Worm (Caenorhabditis elegans): Measurements from ENCODE around the gene Y38H6C.8.

The Y38H6C.8 gene

ce11 chrV:20506542-20506941, 7.2 kb upstream of the Y38H6C.8 start:
- TF ChIP-seq ama-1 (optimal IDR thresholded peaks at IDR 0.05) = no peak
- no peak for TF ChIP-seq scrt-1 (GFP tag; IDR thresholded peaks at IDR 0.05)
- TF ChIP-seq B0310.2 (tag; optimal IDR thresholded peaks at IDR 0.05) = no peak
- TF ChIP-seq tbx-11 (GFP tag; IDR thresholded peaks at IDR 0.05) = no peak
- no peak for TF ChIP-seq flt-1 (GFP tag; IDR thresholded peaks at IDR 0.05)
- no peak for TF ChIP-seq tbx-37 (GFP tag; conservative IDR thresholded peaks at IDR 0.05)
- no peak for TF ChIP-seq ceh-13 (GFP tag; optimal IDR thresholded peaks at IDR 0.05)
- TF ChIP-seq hmbx-1 (tag; optimal IDR thresholded peaks at IDR 0.05) = no peak
- TF ChIP-seq pes-1 (GFP tag; IDR thresholded peaks at IDR 0.05) = no peak
- no peak for TF ChIP-seq F13C5.2 (tag; optimal IDR thresholded peaks at IDR 0.05)
- no peak for TF ChIP-seq ceh-36 (tag; optimal IDR thresholded peaks at IDR 0.05)
- TF ChIP-seq hnd-1 (tag; optimal IDR thresholded peaks at IDR 0.05) = no peak
- TF ChIP-seq ets-7 (tag; optimal IDR thresholded peaks at IDR 0.05) = no peak
- TF ChIP-seq aly-1 (tag; optimal IDR thresholded peaks at IDR 0.05) = no peak
- no peak for TF ChIP-seq sea-1 (GFP tag; conservative IDR thresholded peaks at IDR 0.05)
- no peak for TF ChIP-seq tra-4 (tag; optimal IDR thresholded peaks at IDR 0.05)
- no peak for TF ChIP-seq hmg-4 (GFP tag; optimal IDR thresholded peaks at IDR 0.05)

- no peak for TF ChIP-seq tra-4 (tag; optimal IDR thresholded peaks at IDR 0.05)
- TF ChIP-seq hnd-1 (tag; optimal IDR thresholded peaks at IDR 0.05) = no peak
- no peak for TF ChIP-seq ceh-36 (tag; optimal IDR thresholded peaks at IDR 0.05)
- TF ChIP-seq B0310.2 (tag; optimal IDR thresholded peaks at IDR 0.05) = no peak
- TF ChIP-seq ama-1 (optimal IDR thresholded peaks at IDR 0.05) = no peak
- no peak for TF ChIP-seq ets-7 (tag; optimal IDR thresholded peaks at IDR 0.05)
- TF ChIP-seq tbx-11 (GFP tag; IDR thresholded peaks at IDR 0.05) = no peak
- TF ChIP-seq hmg-4 (GFP tag; optimal IDR thresholded peaks at IDR 0.05) = no peak
- TF ChIP-seq aly-1 (tag; optimal IDR thresholded peaks at IDR 0.05) = no peak
- no peak for TF ChIP-seq tbx-37 (GFP tag; conservative IDR thresholded peaks at IDR 0.05)
- TF ChIP-seq hmbx-1 (tag; optimal IDR thresholded peaks at IDR 0.05) = no peak
Observed at ce11 chrV:20509427-20509826, 4.3 kb upstream of the Y38H6C.8 start.

ce11 chrV:20514483-20514882, 722 bp downstream of the Y38H6C.8 start:
- TF ChIP-seq pes-1 (GFP tag; IDR thresholded peaks at IDR 0.05) (no peak), tbx-11 (GFP tag; IDR thresholded peaks at IDR 0.05) (no peak), B0310.2 (tag; optimal IDR thresholded peaks at IDR 0.05) (no peak), ceh-13 (GFP tag; optimal IDR thresholded peaks at IDR 0.05) (no peak), F13C5.2 (tag; optimal IDR thresholded peaks at IDR 0.05) (no peak), tbx-37 (GFP tag; conservative IDR thresholded peaks at IDR 0.05) (no peak), sea-1 (GFP tag; conservative IDR thresholded peaks at IDR 0.05) (no peak), ets-7 (tag; optimal IDR thresholded peaks at IDR 0.05) (no peak), hnd-1 (tag; optimal IDR thresholded peaks at IDR 0.05) (no peak), scrt-1 (GFP tag; IDR thresholded peaks at IDR 0.05) (no peak), tra-4 (tag; optimal IDR thresholded peaks at IDR 0.05) (no peak), hmg-4 (GFP tag; optimal IDR thresholded peaks at IDR 0.05) (no peak), flt-1 (GFP tag; IDR thresholded peaks at IDR 0.05) (no peak), hmbx-1 (tag; optimal IDR thresholded peaks at IDR 0.05) (no peak), ceh-36 (tag; optimal IDR thresholded peaks at IDR 0.05) (no peak), aly-1 (tag; optimal IDR thresholded peaks at IDR 0.05) (no peak)

DNA sequence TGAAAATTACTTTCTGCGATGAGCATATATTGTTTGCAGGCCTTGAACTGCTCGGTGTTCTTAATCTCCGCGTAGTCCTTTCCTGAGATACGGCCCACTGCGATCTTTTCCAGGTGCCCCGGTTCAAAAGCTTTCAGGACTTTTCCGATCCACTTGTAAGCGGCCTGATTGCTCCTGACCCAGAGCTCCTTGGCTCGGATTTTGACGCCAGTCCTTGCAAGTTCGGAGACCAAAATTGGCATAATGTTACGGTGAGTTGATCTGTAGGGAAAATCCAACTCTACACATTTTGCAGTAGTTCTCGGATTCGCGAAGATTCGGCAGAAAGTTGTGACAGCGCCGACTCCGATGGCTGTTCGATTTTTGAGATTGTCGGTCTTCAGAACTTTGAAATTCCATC, 3.2 kb downstream of the Y38H6C.8 start:
- TF ChIP-seq ceh-13 (GFP tag; optimal IDR thresholded peaks at IDR 0.05) = no peak
- no peak for TF ChIP-seq scrt-1 (GFP tag; IDR thresholded peaks at IDR 0.05)
- no peak for TF ChIP-seq B0310.2 (tag; optimal IDR thresholded peaks at IDR 0.05)
- no peak for TF ChIP-seq F13C5.2 (tag; optimal IDR thresholded peaks at IDR 0.05)

DNA sequence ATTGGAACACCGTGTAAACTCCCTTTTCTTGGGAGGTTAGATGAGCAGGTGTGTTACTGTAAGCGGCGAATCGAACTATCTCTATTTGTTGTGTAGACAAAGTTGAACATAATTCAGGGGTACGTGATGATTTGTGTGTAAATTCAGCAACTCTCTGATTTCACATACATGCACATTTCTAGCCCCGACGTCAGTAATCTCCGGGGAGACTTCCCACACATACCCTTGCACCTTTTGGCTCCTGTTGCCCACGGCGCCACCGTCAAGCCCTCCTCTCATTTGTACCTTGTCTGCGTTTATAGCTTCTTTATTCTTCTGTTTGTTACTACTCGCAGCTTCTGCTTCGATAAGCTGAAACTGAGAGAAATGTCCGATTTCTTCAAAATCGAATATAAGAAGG, 5.2 kb downstream of the Y38H6C.8 start, which contains the start of gene Y38H6C.25:
Gene Y38H6C.25, plus strand, starts transcription at position 301 of the 400 bp plus-strand sequence.
- TF ChIP-seq ama-1 (optimal IDR thresholded peaks at IDR 0.05) (no peak), pes-1 (GFP tag; IDR thresholded peaks at IDR 0.05) (no peak), tbx-11 (GFP tag; IDR thresholded peaks at IDR 0.05) (no peak), hnd-1 (tag; optimal IDR thresholded peaks at IDR 0.05) (no peak), ceh-36 (tag; optimal IDR thresholded peaks at IDR 0.05) (no peak), hmg-4 (GFP tag; optimal IDR thresholded peaks at IDR 0.05) (no peak), hmbx-1 (tag; optimal IDR thresholded peaks at IDR 0.05) (no peak), tra-4 (tag; optimal IDR thresholded peaks at IDR 0.05) (no peak)

DNA sequence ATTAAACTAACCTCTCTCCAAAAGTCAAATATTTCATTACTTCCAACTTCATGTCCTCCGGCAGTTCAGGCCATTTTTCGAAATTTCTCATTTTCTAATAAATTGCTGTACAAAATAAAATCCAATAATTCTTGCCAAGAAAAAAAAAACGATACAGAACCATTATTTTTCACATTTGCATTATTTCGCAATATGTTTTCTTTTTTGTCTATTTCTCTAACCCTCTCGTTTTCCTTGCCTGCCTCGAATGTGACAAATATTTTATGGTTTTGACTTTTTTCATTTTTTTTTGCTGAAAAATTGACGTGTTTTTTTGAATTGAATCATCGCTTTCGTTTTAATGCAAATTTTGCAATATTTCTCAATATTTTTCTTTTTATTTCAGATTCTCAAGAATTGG, 8.5 kb downstream of the Y38H6C.8 start, which contains the start of the genes Y38H6C.9 and fbxa-150:
Gene Y38H6C.9, minus strand, starts transcription at position 52 of the 400 bp plus-strand sequence.
Gene fbxa-150, plus strand, starts transcription at position 380 of the 400 bp plus-strand sequence.
- TF ChIP-seq hnd-1 (tag; optimal IDR thresholded peaks at IDR 0.05) (no peak), ceh-36 (tag; optimal IDR thresholded peaks at IDR 0.05) (no peak), flt-1 (GFP tag; IDR thresholded peaks at IDR 0.05) (no peak), scrt-1 (GFP tag; IDR thresholded peaks at IDR 0.05) (no peak), F13C5.2 (tag; optimal IDR thresholded peaks at IDR 0.05) (no peak), B0310.2 (tag; optimal IDR thresholded peaks at IDR 0.05) (no peak), ets-7 (tag; optimal IDR thresholded peaks at IDR 0.05) (no peak), tbx-11 (GFP tag; IDR thresholded peaks at IDR 0.05) (no peak), tra-4 (tag; optimal IDR thresholded peaks at IDR 0.05) (no peak)

DNA sequence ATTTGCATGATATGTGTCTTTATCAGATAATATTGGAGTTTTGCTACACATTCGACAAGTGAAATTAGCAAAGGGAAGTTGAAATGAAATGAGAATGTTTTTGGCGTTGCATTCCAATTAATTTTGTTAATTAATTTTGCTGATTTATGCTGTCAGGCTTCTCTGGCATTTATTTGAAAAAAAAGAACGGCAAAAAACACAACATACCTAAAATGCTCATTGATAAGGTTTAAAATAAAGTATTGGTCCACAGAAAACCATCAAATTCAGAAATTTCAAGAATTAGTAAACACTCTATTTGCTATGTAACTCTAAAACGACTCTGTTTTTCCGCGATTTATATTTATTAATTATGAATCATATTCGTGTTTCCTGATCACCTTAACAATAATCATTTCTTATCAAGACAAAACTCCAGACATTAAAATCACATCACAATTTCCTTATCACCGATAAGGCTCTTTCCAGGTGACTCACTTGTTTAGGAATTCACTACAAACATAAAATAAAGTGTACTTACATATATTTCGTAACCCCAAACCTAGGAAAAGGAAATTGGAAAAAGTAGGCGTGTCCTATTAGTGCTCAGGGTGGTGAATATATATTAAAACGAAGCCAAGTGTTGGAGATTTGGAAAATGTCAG, 12.2 kb downstream of the Y38H6C.8 start, which contains the start of the genes srh-166 and Y38H6C.24:
Gene srh-166, minus strand, starts transcription at position 51 of the 644 bp plus-strand sequence.
Gene Y38H6C.24, plus strand, starts transcription at position 620 of the 644 bp plus-strand sequence.
- TF ChIP-seq flt-1 (GFP tag; IDR thresholded peaks at IDR 0.05) (no peak), ceh-13 (GFP tag; optimal IDR thresholded peaks at IDR 0.05) (no peak), sea-1 (GFP tag; conservative IDR thresholded peaks at IDR 0.05) (no peak), pes-1 (GFP tag; IDR thresholded peaks at IDR 0.05) (no peak), tbx-11 (GFP tag; IDR thresholded peaks at IDR 0.05) (no peak), hnd-1 (tag; optimal IDR thresholded peaks at IDR 0.05) (no peak), scrt-1 (GFP tag; IDR thresholded peaks at IDR 0.05) (no peak)

Data from whole organism, early embryonic.